Worm (Caenorhabditis elegans) whole organism, mixed stage, embryonic: ENCODE data around the gene cul-5.

ENCODE experiments used
- M03D4.4 ChIP-seq: sonication (generic microtip); optimal IDR thresholded peaks from 2 replicates; lab custom pipeline; 2017; ENCODE audit warnings: mild to moderate bottlenecking, missing genetic modification characterization, missing compliant biosample characterization
- bed-3 ChIP-seq: fragments of 200-800 bp; sonication (Bioruptor generic); optimal IDR thresholded peaks from 3 replicates; lab custom pipeline; 2018; ENCODE audit warnings: mild to moderate bottlenecking, missing genetic modification characterization, moderate library complexity, missing compliant biosample characterization
- blmp-1 ChIP-seq: fragments of 150-350 bp; optimal IDR thresholded peaks from 2 replicates; lab custom pipeline; 2014; ENCODE audit warnings: missing biosample characterization, missing genetic modification characterization
- ceh-39 ChIP-seq: fragments of 150-350 bp; optimal IDR thresholded peaks from 2 replicates; lab custom pipeline; 2014; ENCODE audit warnings: missing biosample characterization, missing genetic modification characterization
- ceh-43 ChIP-seq: fragments of 200-800 bp; sonication (Bioruptor generic); optimal IDR thresholded peaks from 2 replicates; lab custom pipeline; 2018; ENCODE audit warnings: mild to moderate bottlenecking, missing genetic modification characterization, moderate library complexity, missing compliant biosample characterization
- ces-1 ChIP-seq: fragments of 150-350 bp; optimal IDR thresholded peaks from 2 replicates; lab custom pipeline; 2014; ENCODE audit warnings: missing biosample characterization, missing genetic modification reagents, missing genetic modification characterization
- cnd-1 ChIP-seq: fragments of 200-800 bp; sonication (Bioruptor generic); optimal IDR thresholded peaks from 2 replicates; lab custom pipeline; 2018; ENCODE audit warnings: mild to moderate bottlenecking, missing genetic modification characterization, missing compliant biosample characterization
- drap-1 ChIP-seq: fragments of 200-800 bp; sonication (Bioruptor generic); optimal IDR thresholded peaks from 3 replicates; lab custom pipeline; 2018; ENCODE audit warnings: mild to moderate bottlenecking, missing genetic modification characterization, missing compliant biosample characterization
- elt-3 ChIP-seq: fragments of 150-350 bp; optimal IDR thresholded peaks from 2 replicates; lab custom pipeline; 2014; ENCODE audit warnings: missing biosample characterization, missing genetic modification characterization
- flh-1 ChIP-seq: fragments of 200-800 bp; sonication (Bioruptor generic); optimal IDR thresholded peaks from 2 replicates; lab custom pipeline; 2018; ENCODE audit warnings: mild to moderate bottlenecking, missing genetic modification characterization, moderate library complexity, missing compliant biosample characterization
- ham-2 ChIP-seq: fragments of 200-800 bp; sonication (Bioruptor generic); optimal IDR thresholded peaks from 2 replicates; lab custom pipeline; 2018; ENCODE audit warnings: mild to moderate bottlenecking, missing genetic modification characterization, missing compliant biosample characterization
- lin-13 ChIP-seq: fragments of 150-350 bp; optimal IDR thresholded peaks from 2 replicates; lab custom pipeline; 2014; ENCODE audit warnings: missing biosample characterization, missing genetic modification characterization
- lin-32 ChIP-seq: fragments of 200-800 bp; sonication (Bioruptor generic); optimal IDR thresholded peaks from 2 replicates; lab custom pipeline; 2018; ENCODE audit warnings: mild to moderate bottlenecking, missing genetic modification characterization, missing compliant biosample characterization
- lsy-2 ChIP-seq: fragments of 150-350 bp; optimal IDR thresholded peaks from 2 replicates; lab custom pipeline; 2014; ENCODE audit warnings: missing biosample characterization, missing genetic modification characterization
- mab-5 ChIP-seq: fragments of 150-350 bp; optimal IDR thresholded peaks from 2 replicates; lab custom pipeline; 2014; ENCODE audit warnings: missing biosample characterization, missing genetic modification characterization
- mep-1 ChIP-seq: fragments of 150-350 bp; optimal IDR thresholded peaks from 2 replicates; lab custom pipeline; 2017; ENCODE audit warnings: missing biosample characterization, missing genetic modification reagents, missing genetic modification characterization, inconsistent platforms
- mls-2 ChIP-seq: sonication (generic microtip); optimal IDR thresholded peaks from 2 replicates; lab custom pipeline; 2016; ENCODE audit warnings: mild to moderate bottlenecking, missing genetic modification characterization, moderate library complexity, missing compliant biosample characterization
- nhr-12 ChIP-seq: fragments of 150-350 bp; optimal IDR thresholded peaks from 2 replicates; lab custom pipeline; 2014; ENCODE audit warnings: missing biosample characterization, missing genetic modification characterization
- nhr-2 ChIP-seq: fragments of 150-350 bp; optimal IDR thresholded peaks from 2 replicates; lab custom pipeline; 2014; ENCODE audit warnings: missing biosample characterization, missing genetic modification characterization
- nhr-237 ChIP-seq: fragments of 150-350 bp; optimal IDR thresholded peaks from 2 replicates; lab custom pipeline; 2014; ENCODE audit warnings: missing biosample characterization, missing genetic modification characterization
- nhr-76 ChIP-seq: sonication (generic microtip); optimal IDR thresholded peaks from 2 replicates; lab custom pipeline; 2017; ENCODE audit warnings: missing biosample characterization, missing genetic modification characterization
- pha-4 ChIP-seq: fragments of 150-350 bp; optimal IDR thresholded peaks from 2 replicates; lab custom pipeline; 2018; ENCODE audit warnings: missing biosample characterization, missing genetic modification reagents, missing genetic modification characterization
- snpc-4 ChIP-seq: fragments of 150-350 bp; optimal IDR thresholded peaks from 2 replicates; lab custom pipeline; 2014; ENCODE audit warnings: missing biosample characterization, missing genetic modification characterization
- sptf-1 ChIP-seq: sonication (generic microtip); optimal IDR thresholded peaks from 2 replicates; lab custom pipeline; 2017; ENCODE audit warnings: mild to moderate bottlenecking, missing genetic modification characterization, moderate library complexity, missing compliant biosample characterization
- tbx-8 ChIP-seq: fragments of 200-800 bp; sonication (Bioruptor generic); optimal IDR thresholded peaks from 2 replicates; lab custom pipeline; 2018; ENCODE audit warnings: mild to moderate bottlenecking, missing genetic modification characterization, moderate library complexity, missing compliant biosample characterization
- unc-120 ChIP-seq: sonication (generic microtip); optimal IDR thresholded peaks from 2 replicates; lab custom pipeline; 2017; ENCODE audit warnings: missing genetic modification characterization, missing compliant biosample characterization; ENCODE audit not compliant: poor library complexity, severe bottlenecking
- unc-39 ChIP-seq: fragments of 150-350 bp; optimal IDR thresholded peaks from 2 replicates; lab custom pipeline; 2014; ENCODE audit warnings: missing biosample characterization, missing genetic modification characterization
- unc-62 ChIP-seq: fragments of 150-350 bp; optimal IDR thresholded peaks from 2 replicates; lab custom pipeline; 2014; ENCODE audit warnings: missing biosample characterization, missing genetic modification reagents, missing genetic modification characterization
- zip-8 ChIP-seq: fragments of 150-350 bp; optimal IDR thresholded peaks from 2 replicates; lab custom pipeline; 2014; ENCODE audit warnings: missing biosample characterization, missing genetic modification characterization
- ztf-11 ChIP-seq: fragments of 150-350 bp; optimal IDR thresholded peaks from 2 replicates; lab custom pipeline; 2014; ENCODE audit warnings: missing biosample characterization, missing genetic modification characterization

Gene cul-5

ce11 chrV:10173653-10174052 is 5.7 kb upstream of the cul-5 start, which contains the start of gene egl-3:
Gene egl-3 (minus strand): TSS chrV:10173753.
- TF ChIP-seq zip-8 (tag; lab: Kevin White, UChicago) (no peak), ceh-43 (GFP tag; lab: Kevin White, UChicago) (no peak), pha-4 (tag; lab: Kevin White, UChicago) (no peak), lin-32 (GFP tag; lab: Kevin White, UChicago) (no peak), drap-1 (GFP tag; lab: Kevin White, UChicago) (no peak), bed-3 (GFP tag; lab: Kevin White, UChicago) (no peak), snpc-4 (tag; lab: Kevin White, UChicago) (no peak), tbx-8 (GFP tag; lab: Kevin White, UChicago) (no peak), unc-39 (tag; lab: Kevin White, UChicago) (no peak)

ce11 chrV:10174632-10175075 is 4.7 kb upstream of the cul-5 start:
- peak; percentile 90 for TF ChIP-seq ces-1
- peak; percentile 12 for TF ChIP-seq unc-62 (GFP tag; lab: Kevin White, UChicago)
- no peak for TF ChIP-seq cnd-1 (tag; lab: Kevin White, UChicago)
- peak; percentile 69 for TF ChIP-seq mls-2 (tag; lab: Kevin White, UChicago)

- peak; percentile 86 for TF ChIP-seq blmp-1 (tag; lab: Kevin White, UChicago)
- TF ChIP-seq unc-39 (tag; lab: Kevin White, UChicago), result no peak
- no peak for TF ChIP-seq elt-3 (tag; lab: Kevin White, UChicago)
- TF ChIP-seq nhr-2 (tag; lab: Kevin White, UChicago), result no peak
- peak; percentile 0 for TF ChIP-seq ceh-39 (tag; lab: Kevin White, UChicago)
- TF ChIP-seq pha-4 (tag; lab: Kevin White, UChicago), result no peak
- TF ChIP-seq ces-1, result peak; percentile 19
- peak; percentile 30 for TF ChIP-seq lsy-2
- TF ChIP-seq nhr-12, result no peak
- peak; percentile 67 for TF ChIP-seq unc-120
- TF ChIP-seq mep-1, result peak; percentile 62
- no peak for TF ChIP-seq ham-2 (GFP tag; lab: Kevin White, UChicago)
- TF ChIP-seq mls-2 (tag; lab: Kevin White, UChicago), result no peak
- TF ChIP-seq M03D4.4 (tag; lab: Kevin White, UChicago), result no peak
- no peak for TF ChIP-seq drap-1 (GFP tag; lab: Kevin White, UChicago)
- peak; percentile 48 for TF ChIP-seq sptf-1 (tag; lab: Kevin White, UChicago)
- TF ChIP-seq tbx-8 (GFP tag; lab: Kevin White, UChicago), result no peak
- peak; percentile 61 for TF ChIP-seq nhr-237
- peak; percentile 40 for TF ChIP-seq lin-13 (tag; lab: Kevin White, UChicago)
- no peak for TF ChIP-seq cnd-1 (tag; lab: Kevin White, UChicago)
- no peak for TF ChIP-seq flh-1 (GFP tag; lab: Kevin White, UChicago)
Measured at ce11 chrV:10178166-10178565, 1.2 kb upstream of the cul-5 start.

ce11 chrV:10182984-10183383 is 3.6 kb downstream of the cul-5 start, which contains the start of gene ZK856.4:
Gene ZK856.4 (plus strand): TSS chrV:10183284.
- TF ChIP-seq unc-120 (no peak), unc-39 (tag; lab: Kevin White, UChicago) (no peak), mab-5 (no peak), sptf-1 (tag; lab: Kevin White, UChicago) (no peak)
- TF ChIP-seq, all 35 proteins: peak for 0

- no peak for TF ChIP-seq nhr-2 (tag; lab: Kevin White, UChicago)
- TF ChIP-seq unc-62 (GFP tag; lab: Kevin White, UChicago), result no peak
- no peak for TF ChIP-seq nhr-76 (tag; lab: Kevin White, UChicago)
- TF ChIP-seq ceh-39 (tag; lab: Kevin White, UChicago), result no peak
- TF ChIP-seq nhr-12, result no peak
- TF ChIP-seq sptf-1 (tag; lab: Kevin White, UChicago), result no peak
Measured at ce11 chrV:10183810-10184209, 4.5 kb downstream of the cul-5 start.

ce11 chrV:10185719-10186118 is 6.4 kb downstream of the cul-5 start, which contains the start of gene ZK856.18:
Gene ZK856.18 (minus strand): TSS chrV:10186007.
- TF ChIP-seq lsy-2, result no peak
- TF ChIP-seq blmp-1 (tag; lab: Kevin White, UChicago), result no peak
- TF ChIP-seq ceh-43 (GFP tag; lab: Kevin White, UChicago), result no peak
- no peak for TF ChIP-seq unc-62 (GFP tag; lab: Kevin White, UChicago)
- TF ChIP-seq nhr-12, result no peak
- TF ChIP-seq sptf-1 (tag; lab: Kevin White, UChicago), result no peak
- TF ChIP-seq cnd-1 (tag; lab: Kevin White, UChicago), result no peak
- TF ChIP-seq unc-120, result no peak
- TF ChIP-seq ces-1, result no peak
- no peak for TF ChIP-seq ztf-11 (tag; lab: Kevin White, UChicago)
- no peak for TF ChIP-seq flh-1 (GFP tag; lab: Kevin White, UChicago)
- TF ChIP-seq ham-2 (GFP tag; lab: Kevin White, UChicago), result no peak
